Fruit fly (Drosophila melanogaster) whole organism, embryonic: ENCODE data around the gene CG2841.

ENCODE experiments used
- Adf1 ChIP-seq: fragments of 200-800 bp; sonication (Bioruptor generic); IDR thresholded peaks from 2 replicates; pipeline ENCODE4 v1.3.6; 2022; ENCODE audit warnings: missing biosample characterization, missing genetic modification characterization
- BEAF-32 ChIP-seq: fragments of 200-800 bp; sonication (Bioruptor generic); optimal IDR thresholded peaks from 3 replicates; lab custom pipeline; 2017; ENCODE audit warnings: missing biosample characterization, missing genetic modification characterization, mild to moderate bottlenecking, moderate library complexity, missing genetic modification reagents
- CG11398 ChIP-seq: fragments of 200-800 bp; sonication (Bioruptor generic); optimal IDR thresholded peaks from 2 replicates; lab custom pipeline; 2016; ENCODE audit warnings: missing biosample characterization, missing genetic modification characterization
- CG11695 ChIP-seq: fragments of 200-800 bp; sonication (Bioruptor generic); IDR thresholded peaks from 3 replicates; pipeline ENCODE4 v1.3.6; 2022; ENCODE audit warnings: missing biosample characterization, missing genetic modification characterization
- CG12236 ChIP-seq: fragments of 200-800 bp; sonication (Bioruptor generic); optimal IDR thresholded peaks from 2 replicates; lab custom pipeline; 2016; ENCODE audit warnings: missing biosample characterization, missing genetic modification characterization
- CG13424 ChIP-seq: fragments of 200-800 bp; sonication (Bioruptor generic); optimal IDR thresholded peaks from 2 replicates; lab custom pipeline; 2019; ENCODE audit warnings: missing biosample characterization, mild to moderate bottlenecking, missing genetic modification characterization, moderate library complexity
- CG15011 ChIP-seq: fragments of 200-800 bp; sonication (Bioruptor generic); optimal IDR thresholded peaks from 3 replicates; lab custom pipeline; 2018; ENCODE audit warnings: missing biosample characterization, mild to moderate bottlenecking, missing genetic modification characterization
- CG17802 ChIP-seq: fragments of 200-800 bp; sonication (Bioruptor generic); optimal IDR thresholded peaks from 2 replicates; lab custom pipeline; 2018; ENCODE audit warnings: missing biosample characterization, mild to moderate bottlenecking, missing genetic modification characterization, moderate library complexity
- CG18599 ChIP-seq: fragments of 200-800 bp; sonication (Bioruptor generic); optimal IDR thresholded peaks from 3 replicates; lab custom pipeline; 2017; ENCODE audit warnings: missing biosample characterization, missing genetic modification characterization, mild to moderate bottlenecking, moderate library complexity, missing genetic modification reagents
- CG3281 ChIP-seq: fragments of 200-800 bp; sonication (Bioruptor generic); optimal IDR thresholded peaks from 3 replicates; lab custom pipeline; 2017; ENCODE audit warnings: missing biosample characterization, mild to moderate bottlenecking, missing genetic modification characterization
- CG42726 ChIP-seq: fragments of 200-800 bp; sonication (Bioruptor generic); IDR thresholded peaks from 2 replicates; pipeline ENCODE4 v1.3.6; 2022; ENCODE audit warnings: missing biosample characterization, missing genetic modification characterization; ENCODE audit not compliant: partially characterized antibody
- CG6791 ChIP-seq: fragments of 200-800 bp; sonication (Bioruptor generic); IDR thresholded peaks from 3 replicates; pipeline ENCODE4 v1.3.6; 2022; ENCODE audit warnings: missing biosample characterization, missing genetic modification characterization; ENCODE audit not compliant: partially characterized antibody
- CG7372 ChIP-seq: fragments of 200-800 bp; sonication (Bioruptor generic); IDR thresholded peaks from 2 replicates; pipeline ENCODE4 v1.3.6; 2022; ENCODE audit warnings: missing biosample characterization, missing genetic modification characterization
- CG7786 ChIP-seq: fragments of 200-800 bp; sonication (Bioruptor generic); optimal IDR thresholded peaks from 2 replicates; lab custom pipeline; 2016; ENCODE audit warnings: missing biosample characterization, missing genetic modification characterization
- CG9876 ChIP-seq: fragments of 200-800 bp; sonication (Bioruptor generic); optimal IDR thresholded peaks from 2 replicates; lab custom pipeline; 2016; ENCODE audit warnings: missing biosample characterization, missing genetic modification characterization
- CTCF ChIP-seq: fragments of 200-800 bp; sonication (Bioruptor generic); optimal IDR thresholded peaks from 2 replicates; lab custom pipeline; 2017; ENCODE audit warnings: missing biosample characterization, mild to moderate bottlenecking, missing genetic modification characterization, moderate library complexity
- CkIIα-i1 ChIP-seq: fragments of 200-800 bp; sonication (Bioruptor generic); IDR thresholded peaks from 2 replicates; pipeline ENCODE4 v1.3.6; 2022; ENCODE audit warnings: missing biosample characterization, missing genetic modification characterization
- Dbx ChIP-seq: fragments of 200-800 bp; sonication (Bioruptor generic); IDR thresholded peaks from 3 replicates; pipeline ENCODE4 v1.3.6; 2022; ENCODE audit warnings: missing biosample characterization, missing genetic modification characterization
- Gsc ChIP-seq: fragments of 200-800 bp; sonication (Bioruptor generic); IDR thresholded peaks from 2 replicates; pipeline ENCODE4 v1.3.6; 2022; ENCODE audit warnings: missing biosample characterization, missing genetic modification characterization
- HHEX ChIP-seq: fragments of 200-800 bp; sonication (Bioruptor generic); optimal IDR thresholded peaks from 3 replicates; lab custom pipeline; 2017; ENCODE audit warnings: missing biosample characterization, mild to moderate bottlenecking, missing genetic modification characterization, missing genetic modification reagents
- HmgZ ChIP-seq: fragments of 200-800 bp; sonication (Bioruptor generic); optimal IDR thresholded peaks from 2 replicates; lab custom pipeline; 2018; ENCODE audit warnings: missing biosample characterization, mild to moderate bottlenecking, missing genetic modification characterization
- Hr3 ChIP-seq: fragments of 200-800 bp; sonication (Bioruptor generic); optimal IDR thresholded peaks from 3 replicates; lab custom pipeline; 2016; ENCODE audit warnings: missing biosample characterization, missing genetic modification characterization
- Jarid2 ChIP-seq: fragments of 200-800 bp; sonication (Bioruptor generic); optimal IDR thresholded peaks from 3 replicates; lab custom pipeline; 2017; ENCODE audit warnings: mild to moderate bottlenecking, missing biosample characterization, missing genetic modification reagents, missing genetic modification characterization
- Neu2 ChIP-seq: fragments of 200-800 bp; sonication (Bioruptor generic); optimal IDR thresholded peaks from 3 replicates; lab custom pipeline; 2016; ENCODE audit warnings: missing biosample characterization, missing genetic modification characterization, borderline replicate concordance
- Nf-YA ChIP-seq: fragments of 200-800 bp; sonication (Bioruptor generic); IDR thresholded peaks from 2 replicates; pipeline ENCODE4 v1.3.6; 2022; ENCODE audit warnings: missing biosample characterization, missing genetic modification characterization
- Nf-YC ChIP-seq: fragments of 200-800 bp; optimal IDR thresholded peaks from 3 replicates; lab custom pipeline; 2019; ENCODE audit warnings: missing biosample characterization, mild to moderate bottlenecking, missing genetic modification characterization, moderate library complexity
- Optix ChIP-seq: fragments of 200-800 bp; sonication (Bioruptor generic); IDR thresholded peaks from 3 replicates; pipeline ENCODE4 v1.3.6; 2022; ENCODE audit warnings: missing biosample characterization, missing genetic modification characterization
- Pdp1 ChIP-seq, 2 experiments: fragments of 200-800 bp; sonication (Bioruptor generic); optimal IDR thresholded peaks; 3 replicates each; lab custom pipeline; 2016; ENCODE audit warnings: missing biosample characterization in 2 of 2, missing genetic modification characterization in 2 of 2, mild to moderate bottlenecking in 1 of 2, moderate library complexity in 1 of 2
- Ravus ChIP-seq: fragments of 200-800 bp; sonication (Bioruptor generic); IDR thresholded peaks from 2 replicates; pipeline ENCODE4 v1.3.6; 2022; ENCODE audit warnings: missing biosample characterization, missing genetic modification characterization
- Side ChIP-seq: fragments of 200-800 bp; sonication (Bioruptor generic); optimal IDR thresholded peaks from 2 replicates; lab custom pipeline; 2016; ENCODE audit warnings: missing biosample characterization, missing genetic modification characterization
- Sin3A ChIP-seq: fragments of >200 bp; optimal IDR thresholded peaks from 2 replicates; lab custom pipeline; 2018
- Ssrp ChIP-seq: fragments of 200-800 bp; sonication (Bioruptor generic); optimal IDR thresholded peaks from 2 replicates; lab custom pipeline; 2018; ENCODE audit warnings: missing biosample characterization, mild to moderate bottlenecking, missing genetic modification characterization, moderate library complexity
- bbx ChIP-seq: fragments of 200-800 bp; sonication (Bioruptor generic); IDR thresholded peaks from 2 replicates; pipeline ENCODE4 v1.3.6; 2022; ENCODE audit warnings: missing biosample characterization, missing genetic modification characterization; ENCODE audit not compliant: partially characterized antibody
- bsh ChIP-seq, 2 experiments: fragments of 200-800 bp; sonication (Bioruptor generic); optimal IDR thresholded peaks; 2 replicates each; lab custom pipeline; 2017 to 2018; ENCODE audit warnings: mild to moderate bottlenecking in 2 of 2, missing biosample characterization in 2 of 2, missing genetic modification characterization in 2 of 2, moderate library complexity in 1 of 2
- ci ChIP-seq: fragments of 200-800 bp; sonication (Bioruptor generic); IDR thresholded peaks from 3 replicates; pipeline ENCODE4 v1.3.6; 2022; ENCODE audit warnings: missing biosample characterization, missing genetic modification characterization
- crc ChIP-seq: fragments of 200-800 bp; sonication (Bioruptor generic); optimal IDR thresholded peaks from 2 replicates; lab custom pipeline; 2016; ENCODE audit warnings: missing biosample characterization, missing genetic modification characterization
- dmrt11E ChIP-seq: fragments of 200-800 bp; sonication (Bioruptor generic); optimal IDR thresholded peaks from 3 replicates; lab custom pipeline; 2018; ENCODE audit warnings: missing biosample characterization, mild to moderate bottlenecking, missing genetic modification characterization, moderate library complexity
- dpn ChIP-seq, 2 experiments: fragments of 200-800 bp; sonication (Bioruptor generic); optimal IDR thresholded peaks; 3 replicates each; lab custom pipeline; 2016; ENCODE audit warnings: missing biosample characterization in 2 of 2, missing genetic modification characterization in 2 of 2
- dysf ChIP-seq: fragments of 200-800 bp; sonication (Bioruptor generic); IDR thresholded peaks from 3 replicates; pipeline ENCODE4 v1.3.6; 2022; ENCODE audit warnings: missing biosample characterization, missing genetic modification characterization
- hth ChIP-seq: fragments of >200 bp; optimal IDR thresholded peaks from 2 replicates; lab custom pipeline; 2017; ENCODE audit warnings: inconsistent platforms
- knrl ChIP-seq: fragments of 200-800 bp; sonication (Bioruptor generic); IDR thresholded peaks from 3 replicates; pipeline ENCODE4 v1.3.6; 2022; ENCODE audit warnings: missing biosample characterization, missing genetic modification characterization; ENCODE audit not compliant: partially characterized antibody
- lola ChIP-seq, 3 experiments: fragments of >200 bp in 2 of 3; fragments of 200-800 bp in 1 of 3; sonication (Bioruptor generic) in 1 of 3; optimal IDR thresholded peaks; 2 replicates each; lab custom pipeline; 2017 to 2019; ENCODE audit warnings: missing biosample characterization in 3 of 3, missing genetic modification characterization in 3 of 3, mild to moderate bottlenecking in 1 of 3, moderate library complexity in 1 of 3
- nmo ChIP-seq: fragments of 200-800 bp; sonication (Bioruptor generic); optimal IDR thresholded peaks from 2 replicates; lab custom pipeline; 2018; ENCODE audit warnings: missing biosample characterization, mild to moderate bottlenecking, missing genetic modification characterization, moderate library complexity
- p53 ChIP-seq: fragments of 200-800 bp; sonication (Bioruptor generic); optimal IDR thresholded peaks from 2 replicates; lab custom pipeline; 2016; ENCODE audit warnings: missing biosample characterization, missing genetic modification characterization
- pum ChIP-seq: fragments of 200-800 bp; sonication (Bioruptor generic); optimal IDR thresholded peaks from 2 replicates; lab custom pipeline; 2016; ENCODE audit warnings: missing biosample characterization, missing genetic modification characterization
- repo ChIP-seq: fragments of 200-800 bp; sonication (Bioruptor generic); optimal IDR thresholded peaks from 2 replicates; lab custom pipeline; 2016; ENCODE audit warnings: missing biosample characterization, missing genetic modification characterization
- shn ChIP-seq: fragments of 200-800 bp; sonication (Bioruptor generic); optimal IDR thresholded peaks from 3 replicates; lab custom pipeline; 2016; ENCODE audit warnings: missing biosample characterization, missing genetic modification characterization
- tgo ChIP-seq: fragments of 200-800 bp; sonication (Bioruptor generic); IDR thresholded peaks from 3 replicates; pipeline ENCODE4 v1.3.6; 2022; ENCODE audit warnings: missing biosample characterization, missing genetic modification characterization
- tll ChIP-seq, 2 experiments: fragments of 200-800 bp in 1 of 2; fragments of >200 bp in 1 of 2; sonication (Bioruptor generic) in 1 of 2; optimal IDR thresholded peaks; 2 replicates each; lab custom pipeline; 2017 to 2019; ENCODE audit warnings: missing biosample characterization in 2 of 2, missing genetic modification characterization in 2 of 2, mild to moderate bottlenecking in 1 of 2, moderate library complexity in 1 of 2
- zen2 ChIP-seq: fragments of 200-800 bp; sonication (Bioruptor generic); IDR thresholded peaks from 3 replicates; pipeline ENCODE4 v1.3.6; 2022; ENCODE audit warnings: missing biosample characterization, missing genetic modification characterization; ENCODE audit not compliant: partially characterized antibody
- zfh1 ChIP-seq: fragments of 200-800 bp; sonication (Bioruptor generic); IDR thresholded peaks from 3 replicates; pipeline ENCODE4 v1.3.6; 2022; ENCODE audit warnings: missing biosample characterization, missing genetic modification characterization

Gene CG2841

dm6 chrX:2306307-2306706 is 59.8 kb downstream of the CG2841 start (continued):
- peak; percentile 52 for TF ChIP-seq CG13424 (tag; lab: Kevin White, UChicago)
- TF ChIP-seq Pdp1 (GFP tag; optimal IDR thresholded peaks at IDR 0.05; lab: Kevin White, UChicago) = peak in 1 of 2 experiments; percentile 40
- peak; percentile 81 for TF ChIP-seq CG11695 (GFP tag; lab: Robert Waterston, UW)
- TF ChIP-seq dmrt11E (tag; lab: Kevin White, UChicago) = no peak
- TF ChIP-seq Sin3A = no peak
- peak; percentile 30 to 64 for TF ChIP-seq bsh (GFP tag; optimal IDR thresholded peaks at IDR 0.05; lab: Kevin White, UChicago)
- TF ChIP-seq BEAF-32 (GFP tag; lab: Kevin White, UChicago) = no peak
- TF ChIP-seq CG12236 (GFP tag; lab: Kevin White, UChicago) = peak; percentile 17
- TF ChIP-seq CG9876 (GFP tag; lab: Kevin White, UChicago) = no peak
- TF ChIP-seq zen2 (GFP tag; lab: Robert Waterston, UW) = no peak
- TF ChIP-seq Jarid2 (GFP tag; lab: Kevin White, UChicago) = peak; percentile 1
- peak; percentile 64 for TF ChIP-seq HHEX (GFP tag; lab: Kevin White, UChicago)
- TF ChIP-seq pum (GFP tag; lab: Kevin White, UChicago) = peak; percentile 23
- peak; percentile 79; the same call in 2 of the 3 replicates for TF ChIP-seq dysf (GFP tag; lab: Robert Waterston, UW)
- 0 out of 2 replicates have a peak, but pooled peaks have one; percentile 10 for TF ChIP-seq Gsc (GFP tag; lab: Robert Waterston, UW)
- no peak for TF ChIP-seq Nf-YC
- peak; percentile 10 for TF ChIP-seq CG17802 (tag; lab: Kevin White, UChicago)
- peak; percentile 5 for TF ChIP-seq Side (GFP tag; lab: Kevin White, UChicago)
- TF ChIP-seq Ssrp = peak; percentile 60
- TF ChIP-seq CG7786 = peak; percentile 37
- peak; percentile 73 for TF ChIP-seq tgo (GFP tag; lab: Robert Waterston, UW)
- peak; percentile 34; the same call in 1 of the 2 replicates for TF ChIP-seq Nf-YA
- peak; percentile 72 for TF ChIP-seq CG18599
- no peak for TF ChIP-seq p53
- TF ChIP-seq CG15011 = no peak
- peak; percentile 69 for TF ChIP-seq nmo (GFP tag; lab: Kevin White, UChicago)
- peak; percentile 54 for TF ChIP-seq repo (GFP tag; lab: Kevin White, UChicago)
- TF ChIP-seq CG7372 (GFP tag; lab: Robert Waterston, UW) = 0 out of 2 replicates have a peak, but pooled peaks have one; percentile 40
- peak; percentile 63 for TF ChIP-seq ci (GFP tag; lab: Robert Waterston, UW)
- peak; percentile 42 for TF ChIP-seq crc (GFP tag; lab: Kevin White, UChicago)
- TF ChIP-seq Adf1 (GFP tag; lab: Robert Waterston, UW) = no peak
- TF ChIP-seq dpn (GFP tag; optimal IDR thresholded peaks at IDR 0.05; lab: Kevin White, UChicago) = peak; percentile 47 to 73
- TF ChIP-seq CG6791 (GFP tag; lab: Robert Waterston, UW) = no peak
- peak; percentile 7 for TF ChIP-seq HmgZ (tag; lab: Kevin White, UChicago)
- no peak for TF ChIP-seq bbx (GFP tag; lab: Robert Waterston, UW)
- no peak for TF ChIP-seq tll (GFP tag; optimal IDR thresholded peaks at IDR 0.05; lab: Kevin White, UChicago)
- no peak for TF ChIP-seq CG42726 (GFP tag; lab: Robert Waterston, UW)
- no peak for TF ChIP-seq Dbx (GFP tag; lab: Robert Waterston, UW)
- TF ChIP-seq Ravus (GFP tag; lab: Robert Waterston, UW) = no peak; the same call in 1 of the 2 replicates
- TF ChIP-seq Optix (GFP tag; lab: Robert Waterston, UW) = peak; percentile 56; the same call in 1 of the 3 replicates
- TF ChIP-seq shn (GFP tag; lab: Kevin White, UChicago) = peak; percentile 53
- no peak for TF ChIP-seq knrl (GFP tag; lab: Robert Waterston, UW)
- TF ChIP-seq zfh1 = peak; percentile 61; the same call in 2 of the 3 replicates
- TF ChIP-seq Hr3 (GFP tag; lab: Kevin White, UChicago) = peak; percentile 36
- TF ChIP-seq CTCF (GFP tag; lab: Kevin White, UChicago) = no peak
- TF ChIP-seq CkIIα-i1 (GFP tag; lab: Robert Waterston, UW) = no peak
- TF ChIP-seq Neu2 (GFP tag; lab: Kevin White, UChicago) = no peak
- TF ChIP-seq lola (GFP tag; optimal IDR thresholded peaks at IDR 0.05; lab: Kevin White, UChicago) = no peak
- no peak for TF ChIP-seq hth (lab: Kevin White, UChicago)
- TF ChIP-seq CG3281 (GFP tag; lab: Kevin White, UChicago) = peak; percentile 37
- no peak for TF ChIP-seq CG11398
